Fruit fly (Drosophila melanogaster): ENCODE measurements around the gene CG32485.

The CG32485 gene

DNA sequence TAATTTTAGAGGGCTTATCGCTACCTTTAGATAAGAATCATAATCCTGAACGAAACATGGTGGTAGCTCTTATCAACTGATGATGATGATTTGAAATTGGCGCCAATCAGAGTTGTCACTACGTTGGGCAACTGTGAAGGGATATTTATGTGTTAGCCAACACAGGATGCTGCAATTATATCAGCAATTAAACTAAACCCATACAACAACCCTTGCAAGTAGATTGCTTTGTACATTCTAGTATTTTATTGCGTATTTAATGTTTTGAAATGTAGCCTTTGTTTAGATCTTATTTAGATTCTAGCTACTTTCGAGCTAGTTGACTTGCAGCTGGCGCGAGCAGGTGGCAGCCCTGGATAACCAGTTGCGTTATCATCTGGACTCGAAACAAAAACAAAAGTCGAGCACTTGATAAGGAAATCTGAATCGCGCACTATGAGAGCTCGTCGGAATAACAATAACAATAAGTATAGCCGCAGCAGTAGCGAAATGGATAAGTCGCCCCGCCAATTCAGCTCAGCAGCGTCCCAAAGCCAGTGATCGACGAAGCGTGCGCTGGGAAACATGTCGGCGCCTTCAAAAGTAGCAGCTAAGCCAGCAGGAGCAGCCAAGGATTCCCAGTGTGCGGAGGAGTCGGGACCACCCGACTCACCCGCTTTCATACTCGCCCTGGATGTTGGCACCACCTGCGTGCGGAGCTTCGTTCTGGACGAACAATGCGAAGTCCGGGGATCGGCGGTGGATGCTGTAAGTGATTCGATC is 2.2 kb downstream of the CG32485 start, which contains the start of gene CG1271 (continued):
- peak; percentile 41 for TF ChIP-seq CG7556 (GFP tag; optimal IDR thresholded peaks at IDR 0.05)
- TF ChIP-seq CG2889 (GFP tag; IDR thresholded peaks at IDR 0.05) = no peak
- no peak for TF ChIP-seq usp (GFP tag; optimal IDR thresholded peaks at IDR 0.05)
- TF ChIP-seq CG10654 (GFP tag; optimal IDR thresholded peaks at IDR 0.05) = peak; percentile 68
- TF ChIP-seq CG43689 (GFP tag; IDR thresholded peaks at IDR 0.05) = no peak
- TF ChIP-seq Opbp (GFP tag; IDR thresholded peaks at IDR 0.05; ENCODE audit: partially characterized antibody) = no peak; the same call in 2 of the 3 replicates
- TF ChIP-seq nerfin-2 (GFP tag; IDR thresholded peaks at IDR 0.05; ENCODE audit: partially characterized antibody) = no peak
- peak in 1 of 2 experiments; percentile 74 for TF ChIP-seq crp (GFP tag; optimal IDR thresholded peaks at IDR 0.05)
- peak; percentile 66 for TF ChIP-seq NfI (GFP tag; optimal IDR thresholded peaks at IDR 0.05)
- TF ChIP-seq CG11398 (GFP tag; optimal IDR thresholded peaks at IDR 0.05) = no peak
- TF ChIP-seq CG4854 (GFP tag; optimal IDR thresholded peaks at IDR 0.05) = peak; percentile 64
- TF ChIP-seq HLH4C (GFP tag; IDR thresholded peaks at IDR 0.05; ENCODE audit: partially characterized antibody) = no peak
- no peak for TF ChIP-seq CG15073 (GFP tag; optimal IDR thresholded peaks at IDR 0.05)
- TF ChIP-seq fd64A (GFP tag; optimal IDR thresholded peaks at IDR 0.05) = no peak
- no peak for TF ChIP-seq cad (GFP tag; optimal IDR thresholded peaks at IDR 0.05)
- TF ChIP-seq sisA (GFP tag; IDR thresholded peaks at IDR 0.05) = peak; percentile 55
- no peak for TF ChIP-seq pros (GFP tag; optimal IDR thresholded peaks at IDR 0.05)
- TF ChIP-seq stc (GFP tag; IDR thresholded peaks at IDR 0.05) = no peak
- peak; percentile 83 for TF ChIP-seq lab (GFP tag; optimal IDR thresholded peaks at IDR 0.05)
- peak; percentile 66 for TF ChIP-seq ssp (GFP tag; IDR thresholded peaks at IDR 0.05)
- peak; percentile 75 for TF ChIP-seq Meics (GFP tag; optimal IDR thresholded peaks at IDR 0.05)
- TF ChIP-seq sna (GFP tag; IDR thresholded peaks at IDR 0.05; ENCODE audit: partially characterized antibody) = no peak
- no peak for TF ChIP-seq bigmax (GFP tag; optimal IDR thresholded peaks at IDR 0.05)
- peak; percentile 17; the same call in 1 of the 2 replicates for TF ChIP-seq Scr (GFP tag; IDR thresholded peaks at IDR 0.05; ENCODE audit: partially characterized antibody)
- peak; percentile 57 for TF ChIP-seq Chrac-16 (GFP tag; optimal IDR thresholded peaks at IDR 0.05)
- peak; percentile 74 for TF ChIP-seq CG17361 (GFP tag; IDR thresholded peaks at IDR 0.05)
- no peak for TF ChIP-seq fru (optimal IDR thresholded peaks at IDR 0.05)
- no peak for TF ChIP-seq jing (GFP tag; optimal IDR thresholded peaks at IDR 0.05)
- TF ChIP-seq btn (GFP tag; optimal IDR thresholded peaks at IDR 0.05) = no peak
- TF ChIP-seq Aef1 (GFP tag; IDR thresholded peaks at IDR 0.05) = peak; percentile 78
- TF ChIP-seq Hr3 (GFP tag; optimal IDR thresholded peaks at IDR 0.05) = peak; percentile 45
- TF ChIP-seq CG16813 (GFP tag; IDR thresholded peaks at IDR 0.05; ENCODE audit: partially characterized antibody) = peak; percentile 44; the same call in 2 of the 3 replicates
- peak; percentile 34 for TF ChIP-seq da (GFP tag; optimal IDR thresholded peaks at IDR 0.05)
- TF ChIP-seq CG9876 (GFP tag; optimal IDR thresholded peaks at IDR 0.05) = no peak
- TF ChIP-seq CG1603 (tag; optimal IDR thresholded peaks at IDR 0.05) = peak; percentile 73
- TF ChIP-seq Nf-YA (GFP tag; IDR thresholded peaks at IDR 0.05) = no peak
- peak; percentile 49 for TF ChIP-seq Six4 (GFP tag; optimal IDR thresholded peaks at IDR 0.05)
- peak in 1 of 3 experiments; percentile 37 for TF ChIP-seq lola (GFP tag; optimal IDR thresholded peaks at IDR 0.05)
- peak in 1 of 3 experiments; percentile 58 for TF ChIP-seq Stat92E (GFP tag; optimal IDR thresholded peaks at IDR 0.05)
- peak; percentile 72 for TF ChIP-seq Sry-δ (GFP tag; optimal IDR thresholded peaks at IDR 0.05)
- peak; percentile 41; the same call in 1 of the 2 replicates for TF ChIP-seq danr (GFP tag; IDR thresholded peaks at IDR 0.05)
- TF ChIP-seq vvl (GFP tag; IDR thresholded peaks at IDR 0.05) = peak; percentile 67
- no peak for TF ChIP-seq CG2202 (tag; optimal IDR thresholded peaks at IDR 0.05)
- peak; percentile 46 for TF ChIP-seq Blimp-1 (GFP tag; optimal IDR thresholded peaks at IDR 0.05)
- peak; percentile 11 for TF ChIP-seq CG31365 (tag; optimal IDR thresholded peaks at IDR 0.05)
- TF ChIP-seq CG18262 (tag; optimal IDR thresholded peaks at IDR 0.05) = peak; percentile 56
- TF ChIP-seq twi (tag; optimal IDR thresholded peaks at IDR 0.05) = peak; percentile 59
- TF ChIP-seq Dll (GFP tag; IDR thresholded peaks at IDR 0.05; ENCODE audit: partially characterized antibody) = peak; percentile 40; the same call in 2 of the 4 replicates

Data from whole organism, embryonic.